Worm (Caenorhabditis elegans) whole organism, L3 larva: Measurements from ENCODE around the gene fbxa-56.

Experiments used
- ama-1 ChIP-seq: fragments of 150-350 bp; optimal IDR thresholded peaks from 2 replicates; lab custom pipeline; 2018
- ceh-28 ChIP-seq: fragments of 150-350 bp; optimal IDR thresholded peaks from 2 replicates; lab custom pipeline; 2014; ENCODE audit warnings: missing biosample characterization, missing genetic modification reagents, missing genetic modification characterization
- fkh-2 ChIP-seq: fragments of 150-350 bp; optimal IDR thresholded peaks from 2 replicates; lab custom pipeline; 2014; ENCODE audit warnings: missing biosample characterization, missing genetic modification reagents, missing genetic modification characterization
- jun-1 ChIP-seq: fragments of 150-350 bp; optimal IDR thresholded peaks from 2 replicates; lab custom pipeline; 2014; ENCODE audit warnings: missing biosample characterization, missing genetic modification reagents, missing genetic modification characterization
- lsy-12 ChIP-seq: sonication (generic microtip); optimal IDR thresholded peaks from 2 replicates; lab custom pipeline; 2016; ENCODE audit warnings: mild to moderate bottlenecking, missing genetic modification characterization, missing compliant biosample characterization
- nfya-1 ChIP-seq: sonication (generic microtip); optimal IDR thresholded peaks from 2 replicates; lab custom pipeline; 2017; ENCODE audit warnings: missing genetic modification characterization, mild to moderate bottlenecking, missing compliant biosample characterization, antibody characterized with exemption, moderate library complexity; ENCODE audit not compliant: insufficient read depth
- nhr-12 ChIP-seq: fragments of 150-350 bp; optimal IDR thresholded peaks from 2 replicates; lab custom pipeline; 2014; ENCODE audit warnings: missing biosample characterization, missing genetic modification characterization
- nhr-237 ChIP-seq: fragments of 150-350 bp; optimal IDR thresholded peaks from 2 replicates; lab custom pipeline; 2014; ENCODE audit warnings: missing biosample characterization, missing genetic modification characterization
- nhr-76 ChIP-seq: fragments of 150-350 bp; sonication (generic microtip); optimal IDR thresholded peaks from 5 replicates; lab custom pipeline; 2014; ENCODE audit warnings: missing biosample characterization, missing genetic modification characterization
- tbx-2 ChIP-seq: sonication (generic microtip); optimal IDR thresholded peaks from 2 replicates; lab custom pipeline; 2016; ENCODE audit warnings: mild to moderate bottlenecking, missing genetic modification characterization, missing compliant biosample characterization
- unc-39 ChIP-seq: sonication (generic microtip); optimal IDR thresholded peaks from 4 replicates; lab custom pipeline; 2017; ENCODE audit warnings: missing biosample characterization, missing genetic modification characterization
- unc-62 ChIP-seq: fragments of 150-350 bp; sonication (generic microtip); optimal IDR thresholded peaks from 4 replicates; lab custom pipeline; 2014; ENCODE audit warnings: missing biosample characterization, missing genetic modification reagents, missing genetic modification characterization
- ztf-11 ChIP-seq: fragments of 150-350 bp; optimal IDR thresholded peaks from 2 replicates; lab custom pipeline; 2014; ENCODE audit warnings: missing biosample characterization, missing genetic modification characterization
- ztf-4 ChIP-seq: fragments of 150-350 bp; optimal IDR thresholded peaks from 2 replicates; lab custom pipeline; 2014; ENCODE audit warnings: missing biosample characterization, missing genetic modification characterization

- no peak for TF ChIP-seq jun-1 (tag; lab: Kevin White, UChicago)
- TF ChIP-seq lsy-12: no peak
- TF ChIP-seq nhr-12 (tag; lab: Kevin White, UChicago): no peak
- no peak for TF ChIP-seq ama-1 (lab: Kevin White, UChicago)
- TF ChIP-seq ceh-28 (tag; lab: Kevin White, UChicago): no peak
- TF ChIP-seq unc-39 (tag; lab: Kevin White, UChicago): no peak
- no peak for TF ChIP-seq tbx-2 (tag; lab: Kevin White, UChicago)
- no peak for TF ChIP-seq ztf-11 (tag; lab: Kevin White, UChicago)
- no peak for TF ChIP-seq nhr-76 (tag; lab: Kevin White, UChicago)
- TF ChIP-seq fkh-2 (tag; lab: Kevin White, UChicago): no peak
- no peak for TF ChIP-seq nhr-237 (tag; lab: Kevin White, UChicago)
- TF ChIP-seq ztf-4 (tag; lab: Kevin White, UChicago): no peak
- no peak for TF ChIP-seq nfya-1
- no peak for TF ChIP-seq unc-62 (GFP tag; lab: Kevin White, UChicago)
Measured at ce11 chrIII:964637-965036, 26.8 kb upstream of the fbxa-56 start.
